ENCODE assay signal across 1 fruit fly cellular context in genomic region chr2L:8633671-8634391, dm6.
TF ChIP-seq lines count a peak whose summit lies in the region.

No protein-coding gene starts in this region.

TF ChIP-seq in whole organism, embryonic, 481 proteins besides CTCF, POLR2A, EP300 and RAD21 (continued from another document and continues in another):
- no peak for TF ChIP-seq gsb-n (tag; optimal IDR thresholded peaks at IDR 0.05; lab: Kevin White, UChicago)
- TF ChIP-seq YL-1 (GFP tag; optimal IDR thresholded peaks at IDR 0.05; lab: Kevin White, UChicago), result no peak
- no peak for TF ChIP-seq insv (GFP tag; optimal IDR thresholded peaks at IDR 0.05; lab: Kevin White, UChicago)
- TF ChIP-seq hbn (GFP tag; IDR thresholded peaks at IDR 0.05; lab: Robert Waterston, UW; ENCODE audit: partially characterized antibody), result no peak
- no peak for TF ChIP-seq CG18011 (GFP tag; optimal IDR thresholded peaks at IDR 0.05; lab: Kevin White, UChicago)
- TF ChIP-seq Hr3 (GFP tag; optimal IDR thresholded peaks at IDR 0.05; lab: Kevin White, UChicago), result peak; percentile 1
- TF ChIP-seq caup (GFP tag; optimal IDR thresholded peaks at IDR 0.05; lab: Kevin White, UChicago; ENCODE audit: severe bottlenecking), result no peak
- TF ChIP-seq CG12659 (GFP tag; optimal IDR thresholded peaks at IDR 0.05; lab: Kevin White, UChicago), result peak; percentile 18
- no peak for TF ChIP-seq HHEX (GFP tag; optimal IDR thresholded peaks at IDR 0.05; lab: Kevin White, UChicago)
- no peak for TF ChIP-seq Bdp1 (GFP tag; optimal IDR thresholded peaks at IDR 0.05; lab: Kevin White, UChicago)
- no peak for TF ChIP-seq CG11085 (GFP tag; IDR thresholded peaks at IDR 0.05; lab: Robert Waterston, UW)
- TF ChIP-seq CG15011 (GFP tag; optimal IDR thresholded peaks at IDR 0.05; lab: Kevin White, UChicago), result peak; percentile 8
- no peak for TF ChIP-seq ken (GFP tag; IDR thresholded peaks at IDR 0.05; lab: Robert Waterston, UW)
- TF ChIP-seq NK7.1 (GFP tag; optimal IDR thresholded peaks at IDR 0.05; lab: Kevin White, UChicago), result no peak
- no peak for TF ChIP-seq CG14965 (GFP tag; optimal IDR thresholded peaks at IDR 0.05; lab: Kevin White, UChicago; ENCODE audit: borderline replicate concordance)
- TF ChIP-seq CG4820 (GFP tag; optimal IDR thresholded peaks at IDR 0.05; lab: Kevin White, UChicago), result no peak
- TF ChIP-seq eyg (GFP tag; optimal IDR thresholded peaks at IDR 0.05; lab: Kevin White, UChicago), result no peak
- peak; percentile 93 for TF ChIP-seq pfk (GFP tag; optimal IDR thresholded peaks at IDR 0.05; lab: Kevin White, UChicago)
- TF ChIP-seq CG1602 (GFP tag; optimal IDR thresholded peaks at IDR 0.05; lab: Kevin White, UChicago), result no peak
- TF ChIP-seq CG30403 (GFP tag; optimal IDR thresholded peaks at IDR 0.05; lab: Kevin White, UChicago), result peak; percentile 10
- no peak for TF ChIP-seq Sin3A (optimal IDR thresholded peaks at IDR 0.05; lab: Kevin White, UChicago)
- no peak for TF ChIP-seq Nf-YA (GFP tag; IDR thresholded peaks at IDR 0.05; lab: Robert Waterston, UW)
- TF ChIP-seq CG8765 (GFP tag; IDR thresholded peaks at IDR 0.05; lab: Robert Waterston, UW), result no peak
- no peak for TF ChIP-seq lola (GFP tag; optimal IDR thresholded peaks at IDR 0.05; lab: Kevin White, UChicago)
- TF ChIP-seq CG11093 (GFP tag; IDR thresholded peaks at IDR 0.05; lab: Robert Waterston, UW), result no peak
- no peak for TF ChIP-seq D (optimal IDR thresholded peaks at IDR 0.05; lab: Kevin White, UChicago)
- no peak for TF ChIP-seq D (GFP tag; optimal IDR thresholded peaks at IDR 0.05; lab: Kevin White, UChicago)
- no peak for TF ChIP-seq emc (GFP tag; optimal IDR thresholded peaks at IDR 0.05; lab: Kevin White, UChicago)
- TF ChIP-seq disco-r (GFP tag; optimal IDR thresholded peaks at IDR 0.05; lab: Kevin White, UChicago), result no peak
- no peak for TF ChIP-seq CG8290 (GFP tag; optimal IDR thresholded peaks at IDR 0.05; lab: Kevin White, UChicago)
- TF ChIP-seq CG8290 (tag; optimal IDR thresholded peaks at IDR 0.05; lab: Kevin White, UChicago), result peak in 1 of 2 experiments; percentile 13
- TF ChIP-seq Hand (GFP tag; optimal IDR thresholded peaks at IDR 0.05; lab: Kevin White, UChicago), result no peak
- no peak for TF ChIP-seq sens-2 (GFP tag; IDR thresholded peaks at IDR 0.05; lab: Robert Waterston, UW)
- TF ChIP-seq btn (GFP tag; optimal IDR thresholded peaks at IDR 0.05; lab: Kevin White, UChicago), result no peak
- no peak for TF ChIP-seq CG2678 (tag; optimal IDR thresholded peaks at IDR 0.05; lab: Kevin White, UChicago)
- TF ChIP-seq fu2 (GFP tag; optimal IDR thresholded peaks at IDR 0.05; lab: Kevin White, UChicago), result no peak
- TF ChIP-seq kay (GFP tag; optimal IDR thresholded peaks at IDR 0.05; lab: Kevin White, UChicago), result no peak
- TF ChIP-seq CG11695 (GFP tag; IDR thresholded peaks at IDR 0.05; lab: Robert Waterston, UW), result no peak
- no peak for TF ChIP-seq CG16779 (GFP tag; IDR thresholded peaks at IDR 0.05; lab: Robert Waterston, UW)
- TF ChIP-seq CkIIα-i1 (GFP tag; IDR thresholded peaks at IDR 0.05; lab: Robert Waterston, UW), result no peak
- 0 out of 2 replicates have a peak, but pooled peaks have one; percentile 10 for TF ChIP-seq CG14014 (GFP tag; IDR thresholded peaks at IDR 0.05; lab: Robert Waterston, UW)
- no peak for TF ChIP-seq cg (GFP tag; optimal IDR thresholded peaks at IDR 0.05; lab: Kevin White, UChicago)
- peak; percentile 2 for TF ChIP-seq scrt (GFP tag; optimal IDR thresholded peaks at IDR 0.05; lab: Kevin White, UChicago)
- no peak for TF ChIP-seq B-H2 (GFP tag; optimal IDR thresholded peaks at IDR 0.05; lab: Kevin White, UChicago)
- TF ChIP-seq CG4360 (GFP tag; IDR thresholded peaks at IDR 0.05; lab: Robert Waterston, UW), result no peak
- no peak for TF ChIP-seq CG6854 (GFP tag; optimal IDR thresholded peaks at IDR 0.05; lab: Kevin White, UChicago)
- no peak for TF ChIP-seq CG8089 (GFP tag; optimal IDR thresholded peaks at IDR 0.05; lab: Kevin White, UChicago)
- TF ChIP-seq CG11696 (GFP tag; IDR thresholded peaks at IDR 0.05; lab: Robert Waterston, UW), result no peak
- TF ChIP-seq sens (GFP tag; lab: Kevin White, UChicago), result peak; percentile 37
- no peak for TF ChIP-seq NFAT (GFP tag; IDR thresholded peaks at IDR 0.05; lab: Robert Waterston, UW)
- TF ChIP-seq CG16813 (GFP tag; IDR thresholded peaks at IDR 0.05; lab: Robert Waterston, UW; ENCODE audit: partially characterized antibody), result no peak
- no peak for TF ChIP-seq CG15514 (GFP tag; optimal IDR thresholded peaks at IDR 0.05; lab: Kevin White, UChicago)
- no peak for TF ChIP-seq CG6683 (GFP tag; optimal IDR thresholded peaks at IDR 0.05; lab: Kevin White, UChicago)
- no peak for TF ChIP-seq CG9437 (GFP tag; optimal IDR thresholded peaks at IDR 0.05; lab: Kevin White, UChicago)
- no peak for TF ChIP-seq unpg (GFP tag; optimal IDR thresholded peaks at IDR 0.05; lab: Kevin White, UChicago)
- TF ChIP-seq CG10274 (GFP tag; optimal IDR thresholded peaks at IDR 0.05; lab: Kevin White, UChicago), result no peak
- TF ChIP-seq CG1233 (GFP tag; optimal IDR thresholded peaks at IDR 0.05; lab: Kevin White, UChicago), result no peak
- 0 out of 3 replicates have a peak, but pooled peaks have one; percentile 40 for TF ChIP-seq ci (GFP tag; IDR thresholded peaks at IDR 0.05; lab: Robert Waterston, UW)
- TF ChIP-seq CHES-1-like (GFP tag; optimal IDR thresholded peaks at IDR 0.05; lab: Kevin White, UChicago), result no peak
- no peak for TF ChIP-seq jumu (GFP tag; optimal IDR thresholded peaks at IDR 0.05; lab: Kevin White, UChicago)
- TF ChIP-seq CG3065 (GFP tag; optimal IDR thresholded peaks at IDR 0.05; lab: Kevin White, UChicago), result no peak
- no peak for TF ChIP-seq Atf-2 (GFP tag; optimal IDR thresholded peaks at IDR 0.05; lab: Kevin White, UChicago)
- TF ChIP-seq exex (tag; optimal IDR thresholded peaks at IDR 0.05; lab: Kevin White, UChicago), result no peak
- TF ChIP-seq CG13624 (GFP tag; optimal IDR thresholded peaks at IDR 0.05; lab: Kevin White, UChicago), result no peak
- TF ChIP-seq jigr1 (GFP tag; IDR thresholded peaks at IDR 0.05; lab: Robert Waterston, UW), result no peak
- no peak for TF ChIP-seq CG8924 (tag; optimal IDR thresholded peaks at IDR 0.05; lab: Kevin White, UChicago)
- no peak for TF ChIP-seq fru (optimal IDR thresholded peaks at IDR 0.05; lab: Kevin White, UChicago)
- TF ChIP-seq CG9817 (tag; optimal IDR thresholded peaks at IDR 0.05; lab: Kevin White, UChicago), result no peak
- no peak for TF ChIP-seq CG6175 (GFP tag; IDR thresholded peaks at IDR 0.05; lab: Robert Waterston, UW)
- no peak for TF ChIP-seq CG13296 (GFP tag; optimal IDR thresholded peaks at IDR 0.05; lab: Kevin White, UChicago)
- no peak for TF ChIP-seq CG10979 (tag; optimal IDR thresholded peaks at IDR 0.05; lab: Kevin White, UChicago)
- TF ChIP-seq lov (optimal IDR thresholded peaks at IDR 0.05; lab: Kevin White, UChicago), result no peak
- no peak for TF ChIP-seq lov (GFP tag; IDR thresholded peaks at IDR 0.05; lab: Robert Waterston, UW)
- TF ChIP-seq lmd (GFP tag; IDR thresholded peaks at IDR 0.05; lab: Robert Waterston, UW), result no peak
- no peak for TF ChIP-seq Trl (optimal IDR thresholded peaks at IDR 0.05; lab: Kevin White, UChicago)
- TF ChIP-seq Trl (GFP tag; optimal IDR thresholded peaks at IDR 0.05; lab: Kevin White, UChicago), result no peak
- TF ChIP-seq CG13123 (GFP tag; optimal IDR thresholded peaks at IDR 0.05; lab: Kevin White, UChicago), result no peak
- TF ChIP-seq Oli (tag; optimal IDR thresholded peaks at IDR 0.05; lab: Kevin White, UChicago), result peak; percentile 37
- TF ChIP-seq yki (optimal IDR thresholded peaks at IDR 0.05; lab: Kevin White, UChicago), result no peak
- TF ChIP-seq CG9215 (GFP tag; IDR thresholded peaks at IDR 0.05; lab: Robert Waterston, UW), result no peak
- 0 out of 2 replicates have a peak, but pooled peaks have one; percentile 5 for TF ChIP-seq peb (GFP tag; IDR thresholded peaks at IDR 0.05; lab: Robert Waterston, UW)
- no peak for TF ChIP-seq CG9727 (GFP tag; optimal IDR thresholded peaks at IDR 0.05; lab: Kevin White, UChicago)
- no peak for TF ChIP-seq fd102C (GFP tag; optimal IDR thresholded peaks at IDR 0.05; lab: Kevin White, UChicago)
- no peak for TF ChIP-seq z (GFP tag; IDR thresholded peaks at IDR 0.05; lab: Robert Waterston, UW)
- no peak for TF ChIP-seq Spps (tag; optimal IDR thresholded peaks at IDR 0.05; lab: Kevin White, UChicago)
- peak; percentile 46 for TF ChIP-seq lilli (GFP tag; optimal IDR thresholded peaks at IDR 0.05; lab: Kevin White, UChicago)
- TF ChIP-seq gcm2 (GFP tag; optimal IDR thresholded peaks at IDR 0.05; lab: Kevin White, UChicago), result no peak
- TF ChIP-seq dpn (GFP tag; optimal IDR thresholded peaks at IDR 0.05; lab: Kevin White, UChicago), result no peak
- no peak for TF ChIP-seq dati (GFP tag; IDR thresholded peaks at IDR 0.05; lab: Robert Waterston, UW)
- TF ChIP-seq slou (GFP tag; optimal IDR thresholded peaks at IDR 0.05; lab: Kevin White, UChicago), result no peak
- no peak for TF ChIP-seq CG5953 (GFP tag; IDR thresholded peaks at IDR 0.05; lab: Robert Waterston, UW)
- no peak for TF ChIP-seq Six4 (GFP tag; optimal IDR thresholded peaks at IDR 0.05; lab: Kevin White, UChicago)
- TF ChIP-seq CG10565 (GFP tag; optimal IDR thresholded peaks at IDR 0.05; lab: Kevin White, UChicago), result no peak
- TF ChIP-seq CG9876 (GFP tag; optimal IDR thresholded peaks at IDR 0.05; lab: Kevin White, UChicago), result no peak
- no peak for TF ChIP-seq CG18476 (GFP tag; optimal IDR thresholded peaks at IDR 0.05; lab: Kevin White, UChicago)
- TF ChIP-seq CG31388 (GFP tag; optimal IDR thresholded peaks at IDR 0.05; lab: Kevin White, UChicago), result no peak
- TF ChIP-seq MESR4 (GFP tag; optimal IDR thresholded peaks at IDR 0.05; lab: Kevin White, UChicago), result no peak
- TF ChIP-seq inv (GFP tag; IDR thresholded peaks at IDR 0.05; lab: Robert Waterston, UW; ENCODE audit: partially characterized antibody), result no peak
- TF ChIP-seq CG15601 (tag; optimal IDR thresholded peaks at IDR 0.05; lab: Kevin White, UChicago), result no peak
- no peak for TF ChIP-seq repo (GFP tag; optimal IDR thresholded peaks at IDR 0.05; lab: Kevin White, UChicago)
- TF ChIP-seq CG2875 (GFP tag; optimal IDR thresholded peaks at IDR 0.05; lab: Kevin White, UChicago), result no peak
- TF ChIP-seq Opbp (GFP tag; IDR thresholded peaks at IDR 0.05; lab: Robert Waterston, UW; ENCODE audit: partially characterized antibody), result no peak
- no peak for TF ChIP-seq CG7745 (tag; optimal IDR thresholded peaks at IDR 0.05; lab: Kevin White, UChicago)
- no peak for TF ChIP-seq psq (GFP tag; optimal IDR thresholded peaks at IDR 0.05; lab: Kevin White, UChicago)
- no peak for TF ChIP-seq Gsc (GFP tag; IDR thresholded peaks at IDR 0.05; lab: Robert Waterston, UW)
- TF ChIP-seq Mes4 (GFP tag; optimal IDR thresholded peaks at IDR 0.05; lab: Kevin White, UChicago), result no peak
- TF ChIP-seq Max (GFP tag; optimal IDR thresholded peaks at IDR 0.05; lab: Kevin White, UChicago), result no peak
- TF ChIP-seq hb (GFP tag; IDR thresholded peaks at IDR 0.05; lab: Robert Waterston, UW; ENCODE audit: partially characterized antibody), result no peak
- TF ChIP-seq TFAM (GFP tag; optimal IDR thresholded peaks at IDR 0.05; lab: Kevin White, UChicago), result no peak
- 0 out of 2 replicates have a peak, but pooled peaks have one; percentile 41 for TF ChIP-seq CG14441 (GFP tag; IDR thresholded peaks at IDR 0.05; lab: Robert Waterston, UW)
- TF ChIP-seq CrebB (tag; optimal IDR thresholded peaks at IDR 0.05; lab: Kevin White, UChicago), result no peak
- TF ChIP-seq CG3163 (GFP tag; optimal IDR thresholded peaks at IDR 0.05; lab: Kevin White, UChicago), result no peak
- peak; percentile 38; the same call in 1 of the 2 replicates for TF ChIP-seq ranshi (GFP tag; IDR thresholded peaks at IDR 0.05; lab: Robert Waterston, UW)
- TF ChIP-seq Bgb (GFP tag; IDR thresholded peaks at IDR 0.05; lab: Robert Waterston, UW; ENCODE audit: partially characterized antibody), result no peak
- no peak for TF ChIP-seq CG1603 (tag; optimal IDR thresholded peaks at IDR 0.05; lab: Kevin White, UChicago)
- no peak for TF ChIP-seq NfI (GFP tag; optimal IDR thresholded peaks at IDR 0.05; lab: Kevin White, UChicago)
- TF ChIP-seq Fer2 (tag; optimal IDR thresholded peaks at IDR 0.05; lab: Kevin White, UChicago), result no peak
- no peak for TF ChIP-seq tna (GFP tag; IDR thresholded peaks at IDR 0.05; lab: Robert Waterston, UW; ENCODE audit: partially characterized antibody)
- 0 out of 3 replicates have a peak, but pooled peaks have one; percentile 19 for TF ChIP-seq tgo (GFP tag; IDR thresholded peaks at IDR 0.05; lab: Robert Waterston, UW)
- TF ChIP-seq Hr39 (optimal IDR thresholded peaks at IDR 0.05; lab: Kevin White, UChicago), result no peak
- TF ChIP-seq CG18764 (GFP tag; optimal IDR thresholded peaks at IDR 0.05; lab: Kevin White, UChicago), result no peak
- no peak for TF ChIP-seq sim (GFP tag; IDR thresholded peaks at IDR 0.05; lab: Robert Waterston, UW)
- TF ChIP-seq Deaf1 (tag; optimal IDR thresholded peaks at IDR 0.05; lab: Kevin White, UChicago), result no peak
- no peak for TF ChIP-seq sima (GFP tag; optimal IDR thresholded peaks at IDR 0.05; lab: Kevin White, UChicago)
- TF ChIP-seq CG10209 (GFP tag; optimal IDR thresholded peaks at IDR 0.05; lab: Kevin White, UChicago), result peak; percentile 29
- no peak for TF ChIP-seq CG3838 (GFP tag; optimal IDR thresholded peaks at IDR 0.05; lab: Kevin White, UChicago)
- TF ChIP-seq gem (tag; optimal IDR thresholded peaks at IDR 0.05; lab: Kevin White, UChicago), result peak; percentile 65
- no peak for TF ChIP-seq CG15696 (tag; optimal IDR thresholded peaks at IDR 0.05; lab: Kevin White, UChicago)
- no peak for TF ChIP-seq Scr (GFP tag; IDR thresholded peaks at IDR 0.05; lab: Robert Waterston, UW; ENCODE audit: partially characterized antibody)
- no peak for TF ChIP-seq Myb (GFP tag; optimal IDR thresholded peaks at IDR 0.05; lab: Kevin White, UChicago)
- TF ChIP-seq bsh (GFP tag; optimal IDR thresholded peaks at IDR 0.05; lab: Kevin White, UChicago), result no peak
- no peak for TF ChIP-seq CG7372 (GFP tag; IDR thresholded peaks at IDR 0.05; lab: Robert Waterston, UW)
- TF ChIP-seq CG32772 (GFP tag; IDR thresholded peaks at IDR 0.05; lab: Robert Waterston, UW), result no peak
- no peak for TF ChIP-seq CG4854 (GFP tag; optimal IDR thresholded peaks at IDR 0.05; lab: Kevin White, UChicago)
- no peak for TF ChIP-seq unc-4 (GFP tag; IDR thresholded peaks at IDR 0.05; lab: Robert Waterston, UW; ENCODE audit: partially characterized antibody)
- no peak for TF ChIP-seq Eip74EF (GFP tag; optimal IDR thresholded peaks at IDR 0.05; lab: Kevin White, UChicago)
- no peak for TF ChIP-seq Doc2 (GFP tag; IDR thresholded peaks at IDR 0.05; lab: Robert Waterston, UW)
- no peak for TF ChIP-seq CG12299 (tag; optimal IDR thresholded peaks at IDR 0.05; lab: Kevin White, UChicago)
- TF ChIP-seq Atf6 (GFP tag; IDR thresholded peaks at IDR 0.05; lab: Robert Waterston, UW), result no peak; the same call in 1 of the 2 replicates
